ENCODE assay signal across 2 fruit fly cellular contexts in genomic region chrX:2175265-2175795, dm6.
TF ChIP-seq lines count a peak whose summit lies in the region.

Gene Cyp4d14 (minus strand): TSS chrX:2175315.

- TF ChIP-seq CTCF in whole organism, embryonic (GFP tag; optimal IDR thresholded peaks at IDR 0.05; lab: Kevin White, UChicago), result no peak

TF ChIP-seq in whole organism, embryonic, 481 proteins besides CTCF, POLR2A, EP300 and RAD21:
- TF ChIP-seq CG7745 (tag; optimal IDR thresholded peaks at IDR 0.05; lab: Kevin White, UChicago) (no peak), Med (GFP tag; lab: Kevin White, UChicago) (peak; percentile 48), CG1832 (GFP tag; optimal IDR thresholded peaks at IDR 0.05; lab: Kevin White, UChicago) (no peak), dmrt11E (tag; optimal IDR thresholded peaks at IDR 0.05; lab: Kevin White, UChicago) (no peak), Hr78 (GFP tag; optimal IDR thresholded peaks at IDR 0.05; lab: Kevin White, UChicago) (peak in 1 of 2 experiments; percentile 64), bbx (GFP tag; IDR thresholded peaks at IDR 0.05; lab: Robert Waterston, UW; ENCODE audit: partially characterized antibody) (no peak), CG6254 (GFP tag; optimal IDR thresholded peaks at IDR 0.05; lab: Kevin White, UChicago) (no peak), sug (tag; optimal IDR thresholded peaks at IDR 0.05; lab: Kevin White, UChicago) (peak; percentile 91), ftz-f1 (GFP tag; optimal IDR thresholded peaks at IDR 0.05; lab: Kevin White, UChicago) (peak; percentile 60), Mes4 (GFP tag; optimal IDR thresholded peaks at IDR 0.05; lab: Kevin White, UChicago) (no peak), grn (GFP tag; optimal IDR thresholded peaks at IDR 0.05; lab: Kevin White, UChicago) (peak; percentile 56), Dbx (GFP tag; IDR thresholded peaks at IDR 0.05; lab: Robert Waterston, UW) (0 out of 3 replicates have a peak, but pooled peaks have one; percentile 7)

TF ChIP-seq in whole organism, prepupa, 60 proteins besides CTCF, POLR2A, EP300 and RAD21:
- TF ChIP-seq svp (GFP tag; lab: Kevin White, UChicago) (peak; percentile 84), acj6 (GFP tag; optimal IDR thresholded peaks at IDR 0.05; lab: Kevin White, UChicago) (no peak), dsx (GFP tag; optimal IDR thresholded peaks at IDR 0.05; lab: Kevin White, UChicago; ENCODE audit: poor library complexity, severe bottlenecking) (no peak)
